Worm (Caenorhabditis elegans) whole organism, L4 larva: ENCODE results near the gene aat-2.

ENCODE experiments used
- nhr-10 ChIP-seq: fragments of 150-350 bp; optimal IDR thresholded peaks from 2 replicates; lab custom pipeline; 2014; ENCODE audit warnings: missing biosample characterization, missing genetic modification characterization
- nhr-42 ChIP-seq: fragments of 200-800 bp; sonication (Bioruptor generic); IDR thresholded peaks from 2 replicates; pipeline ENCODE4 v1.3.6; 2022; ENCODE audit warnings: missing genetic modification characterization, missing compliant biosample characterization
- pqm-1 ChIP-seq: sonication (generic microtip); optimal IDR thresholded peaks from 2 replicates; lab custom pipeline; 2017; ENCODE audit warnings: missing biosample characterization, missing genetic modification characterization

DNA sequence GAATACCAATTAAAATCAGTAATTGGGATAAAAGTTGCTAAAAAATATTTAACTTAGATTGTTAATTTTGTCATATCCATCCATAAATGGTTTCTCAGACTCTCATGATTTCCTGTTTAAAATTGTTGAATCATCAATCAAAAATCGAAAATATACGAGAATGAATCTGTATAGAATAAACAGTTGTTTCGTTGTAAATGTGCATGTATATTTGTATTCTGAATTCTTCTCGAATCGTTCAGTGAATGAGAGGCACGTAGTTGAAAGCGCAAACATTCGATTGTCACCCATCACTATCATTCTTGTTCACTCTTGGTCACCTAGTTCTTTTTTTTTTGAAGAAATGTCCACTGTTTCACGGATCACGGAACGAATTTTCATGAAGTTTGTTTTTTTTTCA, 3.8 kb upstream of the aat-2 start, which contains the start of gene ptd-2:
- TF ChIP-seq pqm-1 (tag; lab: Kevin White, UChicago) (no peak), nhr-10 (tag; lab: Kevin White, UChicago) (no peak), nhr-42 (no peak)
